ENCODE assay signal across 3 fruit fly cellular contexts in genomic region chr3R:31608438-31609188, dm6.
TF ChIP-seq lines count a peak whose summit lies in the region.

No protein-coding gene starts in this region.

TF ChIP-seq in whole organism, adult, 20 proteins besides CTCF, POLR2A, EP300 and RAD21 (continued from another document):
- TF ChIP-seq CG33017 (tag; optimal IDR thresholded peaks at IDR 0.05; lab: Kevin White, UChicago): no peak
TF ChIP-seq in whole organism, adult: peak in this region for 12.

TF ChIP-seq in whole organism, embryonic, 481 proteins besides CTCF, POLR2A, EP300 and RAD21 (continued from another document and continues in another):
- no peak for TF ChIP-seq gsb-n (tag; optimal IDR thresholded peaks at IDR 0.05; lab: Kevin White, UChicago)
- TF ChIP-seq twi (tag; optimal IDR thresholded peaks at IDR 0.05; lab: Kevin White, UChicago): no peak
- peak; percentile 16 for TF ChIP-seq CG6813 (GFP tag; optimal IDR thresholded peaks at IDR 0.05; lab: Kevin White, UChicago)
- no peak for TF ChIP-seq CG5245 (GFP tag; optimal IDR thresholded peaks at IDR 0.05; lab: Kevin White, UChicago)
- no peak for TF ChIP-seq CG6854 (GFP tag; optimal IDR thresholded peaks at IDR 0.05; lab: Kevin White, UChicago)
- no peak for TF ChIP-seq insv (GFP tag; optimal IDR thresholded peaks at IDR 0.05; lab: Kevin White, UChicago)
- no peak for TF ChIP-seq E2f2 (GFP tag; IDR thresholded peaks at IDR 0.05; lab: Robert Waterston, UW)
- TF ChIP-seq dysf (GFP tag; IDR thresholded peaks at IDR 0.05; lab: Robert Waterston, UW): no peak
- TF ChIP-seq YL-1 (GFP tag; optimal IDR thresholded peaks at IDR 0.05; lab: Kevin White, UChicago): peak; percentile 43
- no peak for TF ChIP-seq CG4282 (GFP tag; optimal IDR thresholded peaks at IDR 0.05; lab: Kevin White, UChicago)
- TF ChIP-seq slp2 (GFP tag; optimal IDR thresholded peaks at IDR 0.05; lab: Kevin White, UChicago): no peak
- no peak for TF ChIP-seq Abd-B (GFP tag; optimal IDR thresholded peaks at IDR 0.05; lab: Kevin White, UChicago)
- no peak for TF ChIP-seq CG10274 (GFP tag; optimal IDR thresholded peaks at IDR 0.05; lab: Kevin White, UChicago)
- no peak for TF ChIP-seq prd (optimal IDR thresholded peaks at IDR 0.05; lab: Kevin White, UChicago)
- no peak for TF ChIP-seq prd (GFP tag; IDR thresholded peaks at IDR 0.05; lab: Robert Waterston, UW)
- TF ChIP-seq Xbp1 (GFP tag; optimal IDR thresholded peaks at IDR 0.05; lab: Kevin White, UChicago): no peak
- no peak for TF ChIP-seq Blimp-1 (GFP tag; optimal IDR thresholded peaks at IDR 0.05; lab: Kevin White, UChicago)
- no peak for TF ChIP-seq hth (optimal IDR thresholded peaks at IDR 0.05; lab: Kevin White, UChicago)
- no peak for TF ChIP-seq CG2199 (GFP tag; IDR thresholded peaks at IDR 0.05; lab: Robert Waterston, UW)
- TF ChIP-seq tna (GFP tag; IDR thresholded peaks at IDR 0.05; lab: Robert Waterston, UW; ENCODE audit: partially characterized antibody): no peak
- TF ChIP-seq CkIIα-i1 (GFP tag; IDR thresholded peaks at IDR 0.05; lab: Robert Waterston, UW): no peak
- TF ChIP-seq Taf1 (GFP tag; IDR thresholded peaks at IDR 0.05; lab: Robert Waterston, UW): no peak
- no peak for TF ChIP-seq gem (tag; optimal IDR thresholded peaks at IDR 0.05; lab: Kevin White, UChicago)
- TF ChIP-seq her (GFP tag; optimal IDR thresholded peaks at IDR 0.05; lab: Kevin White, UChicago): no peak
- peak; percentile 94 for TF ChIP-seq kni (GFP tag; optimal IDR thresholded peaks at IDR 0.05; lab: Kevin White, UChicago)
- peak; percentile 96 for TF ChIP-seq CG8478 (optimal IDR thresholded peaks at IDR 0.05; lab: Kevin White, UChicago)
- no peak for TF ChIP-seq ab (GFP tag; optimal IDR thresholded peaks at IDR 0.05; lab: Kevin White, UChicago)
- no peak for TF ChIP-seq Eip74EF (GFP tag; optimal IDR thresholded peaks at IDR 0.05; lab: Kevin White, UChicago)
- peak; percentile 11 for TF ChIP-seq Hand (GFP tag; optimal IDR thresholded peaks at IDR 0.05; lab: Kevin White, UChicago)
- TF ChIP-seq Oaz (GFP tag; IDR thresholded peaks at IDR 0.05; lab: Robert Waterston, UW): no peak
- TF ChIP-seq CG8388 (GFP tag; optimal IDR thresholded peaks at IDR 0.05; lab: Kevin White, UChicago): no peak
- no peak for TF ChIP-seq CG6683 (GFP tag; optimal IDR thresholded peaks at IDR 0.05; lab: Kevin White, UChicago)
- TF ChIP-seq slbo (GFP tag; IDR thresholded peaks at IDR 0.05; lab: Robert Waterston, UW): no peak
- TF ChIP-seq Spps (tag; optimal IDR thresholded peaks at IDR 0.05; lab: Kevin White, UChicago): no peak
- TF ChIP-seq CG13424 (tag; optimal IDR thresholded peaks at IDR 0.05; lab: Kevin White, UChicago): no peak
- TF ChIP-seq z (GFP tag; IDR thresholded peaks at IDR 0.05; lab: Robert Waterston, UW): no peak
- TF ChIP-seq tin (GFP tag; optimal IDR thresholded peaks at IDR 0.05; lab: Kevin White, UChicago): no peak
- no peak for TF ChIP-seq fd96Cb (tag; optimal IDR thresholded peaks at IDR 0.05; lab: Kevin White, UChicago)
- TF ChIP-seq CG7357 (GFP tag; IDR thresholded peaks at IDR 0.05; lab: Robert Waterston, UW): no peak
- peak; percentile 15 for TF ChIP-seq HmgD (GFP tag; optimal IDR thresholded peaks at IDR 0.05; lab: Kevin White, UChicago)
- no peak for TF ChIP-seq CG18262 (tag; optimal IDR thresholded peaks at IDR 0.05; lab: Kevin White, UChicago)
- peak in 1 of 3 experiments; percentile 66 for TF ChIP-seq lola (GFP tag; optimal IDR thresholded peaks at IDR 0.05; lab: Kevin White, UChicago)
- no peak for TF ChIP-seq ind (GFP tag; optimal IDR thresholded peaks at IDR 0.05; lab: Kevin White, UChicago)
- TF ChIP-seq Kr (GFP tag; optimal IDR thresholded peaks at IDR 0.05; lab: Kevin White, UChicago): no peak
- peak; percentile 65 for TF ChIP-seq HLHmδ (GFP tag; optimal IDR thresholded peaks at IDR 0.05; lab: Kevin White, UChicago)
- TF ChIP-seq CG18619 (GFP tag; optimal IDR thresholded peaks at IDR 0.05; lab: Kevin White, UChicago): peak; percentile 19
- no peak for TF ChIP-seq CG15269 (tag; optimal IDR thresholded peaks at IDR 0.05; lab: Kevin White, UChicago)
- TF ChIP-seq pfk (GFP tag; optimal IDR thresholded peaks at IDR 0.05; lab: Kevin White, UChicago): peak; percentile 98
- TF ChIP-seq ssp (GFP tag; IDR thresholded peaks at IDR 0.05; lab: Robert Waterston, UW): no peak
- no peak for TF ChIP-seq wdn (GFP tag; IDR thresholded peaks at IDR 0.05; lab: Robert Waterston, UW)
- TF ChIP-seq sens (GFP tag; lab: Kevin White, UChicago): peak; percentile 76
- peak; percentile 11 for TF ChIP-seq CG13624 (GFP tag; optimal IDR thresholded peaks at IDR 0.05; lab: Kevin White, UChicago)
- TF ChIP-seq CG11560 (tag; IDR thresholded peaks at IDR 0.05; lab: Robert Waterston, UW): no peak
- no peak for TF ChIP-seq aop (GFP tag; IDR thresholded peaks at IDR 0.05; lab: Robert Waterston, UW)
- TF ChIP-seq Tbp (GFP tag; optimal IDR thresholded peaks at IDR 0.05; lab: Kevin White, UChicago): no peak
- peak in 1 of 2 experiments; percentile 70 for TF ChIP-seq eve (GFP tag; optimal IDR thresholded peaks at IDR 0.05; lab: Kevin White, UChicago)
- TF ChIP-seq CG9727 (GFP tag; optimal IDR thresholded peaks at IDR 0.05; lab: Kevin White, UChicago): no peak
- no peak for TF ChIP-seq D19A (tag; optimal IDR thresholded peaks at IDR 0.05; lab: Kevin White, UChicago)
- TF ChIP-seq CG43689 (GFP tag; IDR thresholded peaks at IDR 0.05; lab: Robert Waterston, UW): no peak
- no peak for TF ChIP-seq tll (GFP tag; optimal IDR thresholded peaks at IDR 0.05; lab: Kevin White, UChicago)
- no peak for TF ChIP-seq CG9876 (GFP tag; optimal IDR thresholded peaks at IDR 0.05; lab: Kevin White, UChicago)
- TF ChIP-seq Lim3 (GFP tag; IDR thresholded peaks at IDR 0.05; lab: Robert Waterston, UW): no peak
- TF ChIP-seq mirr (GFP tag; optimal IDR thresholded peaks at IDR 0.05; lab: Kevin White, UChicago): peak; percentile 32
- no peak for TF ChIP-seq CG11456 (GFP tag; IDR thresholded peaks at IDR 0.05; lab: Robert Waterston, UW)
- no peak for TF ChIP-seq CG33213 (GFP tag; optimal IDR thresholded peaks at IDR 0.05; lab: Kevin White, UChicago)
- TF ChIP-seq CG13123 (GFP tag; optimal IDR thresholded peaks at IDR 0.05; lab: Kevin White, UChicago): no peak
- peak in 1 of 3 experiments; percentile 86 for TF ChIP-seq Stat92E (GFP tag; optimal IDR thresholded peaks at IDR 0.05; lab: Kevin White, UChicago)
- peak; percentile 59 for TF ChIP-seq CrebB (tag; optimal IDR thresholded peaks at IDR 0.05; lab: Kevin White, UChicago)
- no peak for TF ChIP-seq CG10366 (GFP tag; IDR thresholded peaks at IDR 0.05; lab: Robert Waterston, UW)
- TF ChIP-seq Six4 (GFP tag; optimal IDR thresholded peaks at IDR 0.05; lab: Kevin White, UChicago): no peak

TF ChIP-seq in whole organism, prepupa, 60 proteins besides CTCF, POLR2A, EP300 and RAD21 (continued from another document):
- TF ChIP-seq Eip93F (GFP tag; optimal IDR thresholded peaks at IDR 0.05; lab: Kevin White, UChicago) (peak; percentile 56), acj6 (GFP tag; optimal IDR thresholded peaks at IDR 0.05; lab: Kevin White, UChicago) (no peak), CG7368 (GFP tag; optimal IDR thresholded peaks at IDR 0.05; lab: Kevin White, UChicago) (no peak), CG31627 (GFP tag; optimal IDR thresholded peaks at IDR 0.05; lab: Kevin White, UChicago) (no peak), CG8119 (GFP tag; IDR thresholded peaks at IDR 0.05; lab: Robert Waterston, UW) (no peak), CG11902 (GFP tag; optimal IDR thresholded peaks at IDR 0.05; lab: Kevin White, UChicago) (no peak), Eip78C (GFP tag; lab: Kevin White, UChicago) (peak; percentile 72), CG9139 (GFP tag; optimal IDR thresholded peaks at IDR 0.05; lab: Kevin White, UChicago) (peak; percentile 55), CG11294 (GFP tag; IDR thresholded peaks at IDR 0.05; lab: Robert Waterston, UW) (no peak), Blimp-1 (GFP tag; optimal IDR thresholded peaks at IDR 0.05; lab: Kevin White, UChicago) (no peak), Lpt (GFP tag; optimal IDR thresholded peaks at IDR 0.05; lab: Kevin White, UChicago) (peak; percentile 44), CG15336 (GFP tag; IDR thresholded peaks at IDR 0.05; lab: Robert Waterston, UW) (no peak), CG6276 (GFP tag; optimal IDR thresholded peaks at IDR 0.05; lab: Kevin White, UChicago) (peak; percentile 98)
